ENCODE assay signal across 4 worm cellular contexts in genomic region chrIII:8663143-8663542, ce11.
TF ChIP-seq lines count a peak whose summit lies in the region.

No protein-coding gene starts in this region.

TF ChIP-seq in whole organism, L1 larva, 84 proteins besides CTCF, POLR2A, EP300 and RAD21 (continues in another document):
- TF ChIP-seq unc-62 (GFP tag; optimal IDR thresholded peaks at IDR 0.05; lab: Kevin White, UChicago): no peak
- no peak for TF ChIP-seq aha-1 (tag; optimal IDR thresholded peaks at IDR 0.05; lab: Kevin White, UChicago)
- TF ChIP-seq nhr-77 (tag; optimal IDR thresholded peaks at IDR 0.05; lab: Kevin White, UChicago): no peak
- TF ChIP-seq xbp-1 (tag; optimal IDR thresholded peaks at IDR 0.05; lab: Kevin White, UChicago): no peak
- TF ChIP-seq mdl-1 (tag; optimal IDR thresholded peaks at IDR 0.05; lab: Kevin White, UChicago): no peak
- TF ChIP-seq mab-9 (GFP tag; IDR thresholded peaks at IDR 0.05; lab: Robert Waterston, UW): no peak
- no peak for TF ChIP-seq sptf-1 (tag; optimal IDR thresholded peaks at IDR 0.05; lab: Kevin White, UChicago)
- TF ChIP-seq efl-1 (optimal IDR thresholded peaks at IDR 0.05; lab: Kevin White, UChicago): peak in 1 of 2 experiments; percentile 17
- TF ChIP-seq efl-1 (GFP tag; optimal IDR thresholded peaks at IDR 0.05 in 1 of 2; lab: Kevin White, UChicago): no peak
- peak; percentile 59 for TF ChIP-seq blmp-1 (tag; optimal IDR thresholded peaks at IDR 0.05; lab: Kevin White, UChicago)
- TF ChIP-seq skn-1 (tag; optimal IDR thresholded peaks at IDR 0.05; lab: Kevin White, UChicago): no peak
- TF ChIP-seq tlp-1 (tag; optimal IDR thresholded peaks at IDR 0.05; lab: Kevin White, UChicago): no peak
- no peak for TF ChIP-seq egl-27 (tag; optimal IDR thresholded peaks at IDR 0.05; lab: Kevin White, UChicago)
- TF ChIP-seq sox-4 (tag; optimal IDR thresholded peaks at IDR 0.05; lab: Kevin White, UChicago): no peak
- no peak for TF ChIP-seq lin-15B (tag; optimal IDR thresholded peaks at IDR 0.05; lab: Kevin White, UChicago)
- TF ChIP-seq efl-3 (GFP tag; optimal IDR thresholded peaks at IDR 0.05; lab: Kevin White, UChicago): no peak
- TF ChIP-seq lsy-2 (tag; optimal IDR thresholded peaks at IDR 0.05; lab: Kevin White, UChicago): peak in 1 of 2 experiments; percentile 3
- no peak for TF ChIP-seq aly-2 (tag; optimal IDR thresholded peaks at IDR 0.05; lab: Kevin White, UChicago)
- TF ChIP-seq nhr-71 (tag; optimal IDR thresholded peaks at IDR 0.05; lab: Kevin White, UChicago): peak; percentile 1
- TF ChIP-seq irx-1 (tag; optimal IDR thresholded peaks at IDR 0.05; lab: Kevin White, UChicago): no peak
- TF ChIP-seq lir-3 (tag; optimal IDR thresholded peaks at IDR 0.05; lab: Kevin White, UChicago; ENCODE audit: poor library complexity): no peak
- no peak for TF ChIP-seq pag-3 (tag; optimal IDR thresholded peaks at IDR 0.05; lab: Kevin White, UChicago; ENCODE audit: borderline replicate concordance, insufficient read depth)
- peak; percentile 28 for TF ChIP-seq snu-23 (GFP tag; optimal IDR thresholded peaks at IDR 0.05; lab: Kevin White, UChicago)

TF ChIP-seq in whole organism, L2 larva, 48 proteins besides CTCF, POLR2A, EP300 and RAD21:
- TF ChIP-seq nhr-25 (tag; optimal IDR thresholded peaks at IDR 0.05; lab: Kevin White, UChicago) (peak; percentile 28), dmd-4 (tag; optimal IDR thresholded peaks at IDR 0.05; lab: Kevin White, UChicago) (no peak), skn-1 (tag; optimal IDR thresholded peaks at IDR 0.05; lab: Kevin White, UChicago) (no peak), nhr-237 (tag; optimal IDR thresholded peaks at IDR 0.05; lab: Kevin White, UChicago) (no peak), nhr-77 (tag; optimal IDR thresholded peaks at IDR 0.05; lab: Kevin White, UChicago) (no peak), alr-1 (tag; optimal IDR thresholded peaks at IDR 0.05; lab: Kevin White, UChicago) (no peak), sma-3 (GFP tag; optimal IDR thresholded peaks at IDR 0.05; lab: Kevin White, UChicago) (no peak), blmp-1 (tag; optimal IDR thresholded peaks at IDR 0.05; lab: Kevin White, UChicago; ENCODE audit: insufficient read depth) (no peak)

TF ChIP-seq in whole organism, L3 larva, 47 proteins besides CTCF, POLR2A, EP300 and RAD21:
- TF ChIP-seq nhr-25 (tag; optimal IDR thresholded peaks at IDR 0.05; lab: Kevin White, UChicago) (peak; percentile 40), snpc-4 (tag; optimal IDR thresholded peaks at IDR 0.05; lab: Kevin White, UChicago) (no peak), jun-1 (tag; optimal IDR thresholded peaks at IDR 0.05; lab: Kevin White, UChicago) (no peak), elt-2 (tag; optimal IDR thresholded peaks at IDR 0.05; lab: Kevin White, UChicago) (no peak), nhr-23 (tag; optimal IDR thresholded peaks at IDR 0.05; lab: Kevin White, UChicago) (peak; percentile 41), hmg-11 (tag; optimal IDR thresholded peaks at IDR 0.05; lab: Kevin White, UChicago) (no peak), nhr-12 (tag; optimal IDR thresholded peaks at IDR 0.05; lab: Kevin White, UChicago) (no peak)

TF ChIP-seq in whole organism, late embryonic, 69 proteins besides CTCF, POLR2A, EP300 and RAD21:
- TF ChIP-seq ttx-3 (tag; optimal IDR thresholded peaks at IDR 0.05; lab: Kevin White, UChicago) (no peak), pros-1 (tag; optimal IDR thresholded peaks at IDR 0.05; lab: Kevin White, UChicago) (peak; percentile 49)
